Fruit fly (Drosophila melanogaster) whole organism, embryonic: ENCODE results near the gene CG1622.

Source experiments
- B-H1 ChIP-seq: fragments of 200-800 bp; sonication (Bioruptor generic); IDR thresholded peaks from 3 replicates; pipeline ENCODE4 v1.3.6; 2022; ENCODE audit warnings: missing biosample characterization, missing genetic modification characterization
- Bgb ChIP-seq: fragments of 200-800 bp; sonication (Bioruptor generic); IDR thresholded peaks from 2 replicates; pipeline ENCODE4 v1.3.6; 2022; ENCODE audit warnings: missing biosample characterization, missing genetic modification characterization; ENCODE audit not compliant: partially characterized antibody
- BtbVII ChIP-seq: fragments of 200-800 bp; sonication (Bioruptor generic); optimal IDR thresholded peaks from 3 replicates; lab custom pipeline; 2017; ENCODE audit warnings: missing biosample characterization, mild to moderate bottlenecking, missing genetic modification characterization
- CG10979 ChIP-seq: fragments of 200-800 bp; sonication (Bioruptor generic); optimal IDR thresholded peaks from 2 replicates; lab custom pipeline; 2018; ENCODE audit warnings: missing biosample characterization, mild to moderate bottlenecking, missing genetic modification characterization, moderate library complexity
- CG11560 ChIP-seq: fragments of 200-800 bp; sonication (Bioruptor generic); IDR thresholded peaks from 3 replicates; pipeline ENCODE4 v1.3.6; 2022; ENCODE audit warnings: missing biosample characterization, missing genetic modification characterization
- CG12299 ChIP-seq: fragments of 200-800 bp; sonication (Bioruptor generic); optimal IDR thresholded peaks from 2 replicates; lab custom pipeline; 2018; ENCODE audit warnings: missing biosample characterization, mild to moderate bottlenecking, missing genetic modification characterization
- CG1233 ChIP-seq: fragments of 200-800 bp; sonication (Bioruptor generic); optimal IDR thresholded peaks from 4 replicates; lab custom pipeline; 2018; ENCODE audit warnings: missing biosample characterization, mild to moderate bottlenecking, missing genetic modification characterization
- CG12769 ChIP-seq: fragments of 200-800 bp; sonication (Bioruptor generic); optimal IDR thresholded peaks from 2 replicates; lab custom pipeline; 2019; ENCODE audit warnings: missing biosample characterization, mild to moderate bottlenecking, missing genetic modification characterization, moderate library complexity
- CG13123 ChIP-seq: fragments of 200-800 bp; sonication (Bioruptor generic); optimal IDR thresholded peaks from 2 replicates; lab custom pipeline; 2016; ENCODE audit warnings: missing biosample characterization, missing genetic modification characterization
- CG13624 ChIP-seq: fragments of 200-800 bp; sonication (Bioruptor generic); optimal IDR thresholded peaks from 2 replicates; lab custom pipeline; 2016; ENCODE audit warnings: missing biosample characterization, missing genetic modification characterization
- CG13775 ChIP-seq: fragments of 200-800 bp; sonication (Bioruptor generic); optimal IDR thresholded peaks from 3 replicates; lab custom pipeline; 2017; ENCODE audit warnings: missing biosample characterization, mild to moderate bottlenecking, missing genetic modification characterization
- CG15073 ChIP-seq: fragments of 200-800 bp; sonication (Bioruptor generic); optimal IDR thresholded peaks from 2 replicates; lab custom pipeline; 2016; ENCODE audit warnings: missing biosample characterization, missing genetic modification characterization
- CG15269 ChIP-seq: fragments of 200-800 bp; sonication (Bioruptor generic); optimal IDR thresholded peaks from 2 replicates; lab custom pipeline; 2018; ENCODE audit warnings: missing biosample characterization, mild to moderate bottlenecking, missing genetic modification characterization, moderate library complexity
- CG1603 ChIP-seq: fragments of 200-800 bp; sonication (Bioruptor generic); optimal IDR thresholded peaks from 2 replicates; lab custom pipeline; 2019; ENCODE audit warnings: missing biosample characterization, mild to moderate bottlenecking, missing genetic modification characterization, moderate library complexity
- CG16813 ChIP-seq: fragments of 200-800 bp; sonication (Bioruptor generic); IDR thresholded peaks from 3 replicates; pipeline ENCODE4 v1.3.6; 2022; ENCODE audit warnings: missing biosample characterization, missing genetic modification characterization; ENCODE audit not compliant: partially characterized antibody
- CG17568 ChIP-seq: fragments of 200-800 bp; sonication (Bioruptor generic); optimal IDR thresholded peaks from 2 replicates; lab custom pipeline; 2018; ENCODE audit warnings: missing biosample characterization, mild to moderate bottlenecking, missing genetic modification characterization, moderate library complexity
- CG2116 ChIP-seq: fragments of 200-800 bp; sonication (Bioruptor generic); optimal IDR thresholded peaks from 3 replicates; lab custom pipeline; 2018; ENCODE audit warnings: missing biosample characterization, mild to moderate bottlenecking, missing genetic modification characterization
- CG2889 ChIP-seq: fragments of 200-800 bp; sonication (Bioruptor generic); IDR thresholded peaks from 3 replicates; pipeline ENCODE4 v1.3.6; 2022; ENCODE audit warnings: missing biosample characterization, missing genetic modification characterization
- CG32767 ChIP-seq: fragments of 200-800 bp; sonication (Bioruptor generic); IDR thresholded peaks from 2 replicates; pipeline ENCODE4 v1.3.6; 2022; ENCODE audit warnings: missing biosample characterization, missing genetic modification characterization
- CG3726 ChIP-seq: fragments of 200-800 bp; sonication (Bioruptor generic); IDR thresholded peaks from 3 replicates; pipeline ENCODE4, ENCODE4 v1.3.6; 2022; ENCODE audit warnings: missing biosample characterization, missing genetic modification characterization
- CG3847 ChIP-seq: fragments of 200-800 bp; sonication (Bioruptor generic); IDR thresholded peaks from 2 replicates; pipeline ENCODE4 v1.3.6; 2022; ENCODE audit warnings: missing biosample characterization, missing genetic modification characterization
- CG43689 ChIP-seq: fragments of 200-800 bp; sonication (Bioruptor generic); IDR thresholded peaks from 2 replicates; pipeline ENCODE4 v1.3.6; 2022; ENCODE audit warnings: missing biosample characterization, missing genetic modification characterization
- CG4617 ChIP-seq: fragments of 200-800 bp; sonication (Bioruptor generic); optimal IDR thresholded peaks from 3 replicates; lab custom pipeline; 2016; ENCODE audit warnings: missing biosample characterization, missing genetic modification characterization, borderline replicate concordance
- CG7786 ChIP-seq: fragments of 200-800 bp; sonication (Bioruptor generic); optimal IDR thresholded peaks from 2 replicates; lab custom pipeline; 2016; ENCODE audit warnings: missing biosample characterization, missing genetic modification characterization
- CG8765 ChIP-seq: fragments of 200-800 bp; sonication (Bioruptor generic); IDR thresholded peaks from 2 replicates; pipeline ENCODE4 v1.3.6; 2022; ENCODE audit warnings: missing biosample characterization, missing genetic modification characterization
- CrebB ChIP-seq: fragments of 200-800 bp; sonication (Bioruptor generic); optimal IDR thresholded peaks from 3 replicates; lab custom pipeline; 2018; ENCODE audit warnings: missing biosample characterization, mild to moderate bottlenecking, missing genetic modification characterization
- Hr39 ChIP-seq: fragments of >200 bp; optimal IDR thresholded peaks from 2 replicates; lab custom pipeline; 2017
- Ravus ChIP-seq: fragments of 200-800 bp; sonication (Bioruptor generic); IDR thresholded peaks from 2 replicates; pipeline ENCODE4 v1.3.6; 2022; ENCODE audit warnings: missing biosample characterization, missing genetic modification characterization
- Side ChIP-seq: fragments of 200-800 bp; sonication (Bioruptor generic); optimal IDR thresholded peaks from 2 replicates; lab custom pipeline; 2016; ENCODE audit warnings: missing biosample characterization, missing genetic modification characterization
- Sox102F ChIP-seq: fragments of 200-800 bp; sonication (Bioruptor generic); optimal IDR thresholded peaks from 2 replicates; lab custom pipeline; 2018; ENCODE audit warnings: missing biosample characterization, mild to moderate bottlenecking, missing genetic modification characterization, moderate library complexity
- Sry-β ChIP-seq: fragments of 200-800 bp; sonication (Bioruptor generic); optimal IDR thresholded peaks from 2 replicates; lab custom pipeline; 2018; ENCODE audit warnings: missing biosample characterization, mild to moderate bottlenecking, missing genetic modification characterization, moderate library complexity
- Stat92E ChIP-seq, 3 experiments: fragments of >200 bp in 2 of 3; fragments of 200-800 bp in 1 of 3; sonication (Bioruptor generic) in 1 of 3; optimal IDR thresholded peaks; 2 replicates each; lab custom pipeline; 2017 to 2019; ENCODE audit warnings: missing biosample characterization in 3 of 3, missing genetic modification characterization in 3 of 3, mild to moderate bottlenecking in 1 of 3, moderate library complexity in 1 of 3
- Tbp ChIP-seq: fragments of >200 bp; optimal IDR thresholded peaks from 2 replicates; lab custom pipeline; 2018; ENCODE audit warnings: missing biosample characterization, missing genetic modification characterization
- az2 ChIP-seq: fragments of 200-800 bp; sonication (Bioruptor generic); optimal IDR thresholded peaks from 3 replicates; lab custom pipeline; 2016; ENCODE audit warnings: missing biosample characterization, missing genetic modification characterization
- bab2 ChIP-seq: fragments of 200-800 bp; sonication (Bioruptor generic); optimal IDR thresholded peaks from 2 replicates; lab custom pipeline; 2016; ENCODE audit warnings: missing biosample characterization, missing genetic modification characterization
- crp ChIP-seq, 2 experiments: fragments of 200-800 bp; sonication (Bioruptor generic); optimal IDR thresholded peaks; 2 replicates in 1 of 2; 3 replicates in 1 of 2; lab custom pipeline; 2017; ENCODE audit warnings: missing biosample characterization in 2 of 2, missing genetic modification characterization in 2 of 2, mild to moderate bottlenecking in 1 of 2, moderate library complexity in 1 of 2
- da ChIP-seq: fragments of 200-800 bp; sonication (Bioruptor generic); optimal IDR thresholded peaks from 2 replicates; lab custom pipeline; 2016; ENCODE audit warnings: missing biosample characterization, missing genetic modification characterization
- emc ChIP-seq: fragments of 200-800 bp; sonication (Bioruptor generic); optimal IDR thresholded peaks from 2 replicates; lab custom pipeline; 2016; ENCODE audit warnings: missing biosample characterization, missing genetic modification characterization
- exex ChIP-seq: fragments of 200-800 bp; sonication (Bioruptor generic); optimal IDR thresholded peaks from 4 replicates; lab custom pipeline; 2018; ENCODE audit warnings: missing biosample characterization, mild to moderate bottlenecking, missing genetic modification characterization, moderate library complexity
- kay ChIP-seq: fragments of 200-800 bp; sonication (Bioruptor generic); optimal IDR thresholded peaks from 2 replicates; lab custom pipeline; 2016; ENCODE audit warnings: missing biosample characterization, missing genetic modification characterization
- lola ChIP-seq, 3 experiments: fragments of >200 bp in 2 of 3; fragments of 200-800 bp in 1 of 3; sonication (Bioruptor generic) in 1 of 3; optimal IDR thresholded peaks; 2 replicates each; lab custom pipeline; 2017 to 2019; ENCODE audit warnings: missing biosample characterization in 3 of 3, missing genetic modification characterization in 3 of 3, mild to moderate bottlenecking in 1 of 3, moderate library complexity in 1 of 3
- mld ChIP-seq: fragments of 200-800 bp; sonication (Bioruptor generic); IDR thresholded peaks from 3 replicates; pipeline ENCODE4 v1.3.6; 2022; ENCODE audit warnings: missing biosample characterization, missing genetic modification characterization; ENCODE audit not compliant: partially characterized antibody
- peb ChIP-seq: fragments of 200-800 bp; sonication (Bioruptor generic); IDR thresholded peaks from 2 replicates; pipeline ENCODE4 v1.3.6; 2022; ENCODE audit warnings: missing biosample characterization, missing genetic modification characterization
- pfk ChIP-seq: fragments of 200-800 bp; sonication (Bioruptor generic); optimal IDR thresholded peaks from 2 replicates; lab custom pipeline; 2018; ENCODE audit warnings: missing biosample characterization, mild to moderate bottlenecking, missing genetic modification characterization, moderate library complexity
- ro ChIP-seq: fragments of 200-800 bp; sonication (Bioruptor generic); IDR thresholded peaks from 2 replicates; pipeline ENCODE4 v1.3.6; 2022; ENCODE audit warnings: missing biosample characterization, missing genetic modification characterization
- stwl ChIP-seq: fragments of 200-800 bp; sonication (Bioruptor generic); optimal IDR thresholded peaks from 3 replicates; lab custom pipeline; 2018; ENCODE audit warnings: missing biosample characterization, mild to moderate bottlenecking, missing genetic modification characterization, moderate library complexity
- tll ChIP-seq, 2 experiments: fragments of 200-800 bp in 1 of 2; fragments of >200 bp in 1 of 2; sonication (Bioruptor generic) in 1 of 2; optimal IDR thresholded peaks; 2 replicates each; lab custom pipeline; 2017 to 2019; ENCODE audit warnings: missing biosample characterization in 2 of 2, missing genetic modification characterization in 2 of 2, mild to moderate bottlenecking in 1 of 2, moderate library complexity in 1 of 2
- wek ChIP-seq: fragments of 200-800 bp; sonication (Bioruptor generic); optimal IDR thresholded peaks from 3 replicates; lab custom pipeline; 2018; ENCODE audit warnings: missing biosample characterization, mild to moderate bottlenecking, missing genetic modification characterization, moderate library complexity
- zfh1 ChIP-seq: fragments of 200-800 bp; sonication (Bioruptor generic); IDR thresholded peaks from 3 replicates; pipeline ENCODE4 v1.3.6; 2022; ENCODE audit warnings: missing biosample characterization, missing genetic modification characterization
- zfh2 ChIP-seq: fragments of 200-800 bp; sonication (Bioruptor generic); optimal IDR thresholded peaks from 2 replicates; lab custom pipeline; 2016; ENCODE audit warnings: missing biosample characterization, missing genetic modification characterization

Gene CG1622

DNA sequence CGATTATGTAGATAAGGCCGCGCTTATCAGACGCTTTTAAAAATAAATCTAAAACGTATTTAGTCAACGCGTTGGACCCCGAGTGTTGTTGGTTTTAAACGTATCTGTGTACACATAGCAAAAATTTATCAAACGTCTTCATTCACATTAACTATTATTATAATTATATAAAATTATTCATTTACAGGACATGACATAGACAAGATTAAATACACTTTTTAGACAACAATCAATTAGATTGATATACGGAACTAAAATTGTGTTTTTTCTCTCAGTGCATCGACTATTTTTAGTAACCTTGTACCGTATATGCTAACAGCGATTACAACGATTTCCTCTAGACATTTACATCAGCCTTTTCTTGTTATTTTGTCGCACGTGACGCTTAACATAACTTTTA, 20.2 kb upstream of the CG1622 start (continued):
- TF ChIP-seq CG10979 (tag; lab: Kevin White, UChicago) = peak; percentile 64
- no peak for TF ChIP-seq da (GFP tag; lab: Kevin White, UChicago)
- no peak for TF ChIP-seq Bgb (GFP tag; lab: Robert Waterston, UW)
- peak; percentile 14 for TF ChIP-seq CG2116 (GFP tag; lab: Kevin White, UChicago)
- peak; percentile 63 for TF ChIP-seq CG12769
- TF ChIP-seq CG13775 = peak; percentile 66
- no peak for TF ChIP-seq CG43689 (GFP tag; lab: Robert Waterston, UW)
- peak; percentile 56 for TF ChIP-seq az2 (GFP tag; lab: Kevin White, UChicago)
- peak; percentile 88 for TF ChIP-seq BtbVII (GFP tag; lab: Kevin White, UChicago)
- no peak for TF ChIP-seq CG16813 (GFP tag; lab: Robert Waterston, UW)
- peak; percentile 61 for TF ChIP-seq CrebB (tag; lab: Kevin White, UChicago)
- peak; percentile 9 for TF ChIP-seq CG7786 (GFP tag; lab: Kevin White, UChicago)
- TF ChIP-seq CG1603 (tag; lab: Kevin White, UChicago) = peak; percentile 27
- no peak for TF ChIP-seq CG11560 (tag; lab: Robert Waterston, UW)
- TF ChIP-seq ro = no peak
- no peak for TF ChIP-seq zfh2
- TF ChIP-seq Hr39 (lab: Kevin White, UChicago) = no peak
- TF ChIP-seq wek (GFP tag; lab: Kevin White, UChicago) = no peak
- no peak for TF ChIP-seq kay
- TF ChIP-seq CG32767 (GFP tag; lab: Robert Waterston, UW) = no peak
- peak; percentile 68 for TF ChIP-seq exex (tag; lab: Kevin White, UChicago)
- TF ChIP-seq Side (GFP tag; lab: Kevin White, UChicago) = no peak
- no peak for TF ChIP-seq CG15073 (GFP tag; lab: Kevin White, UChicago)
- TF ChIP-seq bab2 (GFP tag; lab: Kevin White, UChicago) = no peak
- no peak for TF ChIP-seq mld
- TF ChIP-seq Tbp (GFP tag; lab: Kevin White, UChicago) = no peak
- peak; percentile 34 for TF ChIP-seq CG13624
- TF ChIP-seq CG3726 (GFP tag; lab: Robert Waterston, UW) = peak; percentile 50; the same call in 1 of the 3 replicates
- TF ChIP-seq Stat92E (GFP tag; optimal IDR thresholded peaks at IDR 0.05; lab: Kevin White, UChicago) = no peak
- peak; percentile 88 for TF ChIP-seq CG15269 (tag; lab: Kevin White, UChicago)
- TF ChIP-seq CG17568 = peak; percentile 65
- peak; percentile 55; the same call in 1 of the 3 replicates for TF ChIP-seq CG2889 (GFP tag; lab: Robert Waterston, UW)
- TF ChIP-seq Ravus (GFP tag; lab: Robert Waterston, UW) = peak; percentile 52; the same call in 1 of the 2 replicates
- TF ChIP-seq peb = no peak
- no peak for TF ChIP-seq emc
- no peak for TF ChIP-seq stwl (tag; lab: Kevin White, UChicago)
- TF ChIP-seq CG1233 (GFP tag; lab: Kevin White, UChicago) = peak; percentile 60
- TF ChIP-seq lola (GFP tag; optimal IDR thresholded peaks at IDR 0.05; lab: Kevin White, UChicago) = peak in 1 of 3 experiments; percentile 40
- TF ChIP-seq CG8765 (GFP tag; lab: Robert Waterston, UW) = peak; percentile 16; the same call in 1 of the 2 replicates
- peak; percentile 70; the same call in 2 of the 3 replicates for TF ChIP-seq zfh1 (GFP tag; lab: Robert Waterston, UW)
- no peak for TF ChIP-seq CG13123 (GFP tag; lab: Kevin White, UChicago)
- TF ChIP-seq Sry-β (GFP tag; lab: Kevin White, UChicago) = no peak
- TF ChIP-seq CG12299 (tag; lab: Kevin White, UChicago) = peak; percentile 70
- no peak for TF ChIP-seq CG4617 (GFP tag; lab: Kevin White, UChicago)
- no peak for TF ChIP-seq crp (GFP tag; optimal IDR thresholded peaks at IDR 0.05; lab: Kevin White, UChicago)
- TF ChIP-seq tll (GFP tag; optimal IDR thresholded peaks at IDR 0.05; lab: Kevin White, UChicago) = no peak
- peak; percentile 82 for TF ChIP-seq CG3847 (GFP tag; lab: Robert Waterston, UW)
- TF ChIP-seq pfk (GFP tag; lab: Kevin White, UChicago) = no peak
- peak; percentile 63 for TF ChIP-seq B-H1
- TF ChIP-seq Sox102F = peak; percentile 66
